Fruit fly (Drosophila melanogaster) whole organism, prepupa: ENCODE results near the gene Acam.

Experiments
- Blimp-1 ChIP-seq: fragments of 200-800 bp; sonication (Bioruptor generic); optimal IDR thresholded peaks from 3 replicates; lab custom pipeline; 2017; ENCODE audit warnings: missing biosample characterization, missing genetic modification characterization, mild to moderate bottlenecking, moderate library complexity, missing genetic modification reagents
- CG10631 ChIP-seq: fragments of 200-800 bp; sonication (Bioruptor generic); optimal IDR thresholded peaks from 2 replicates; lab custom pipeline; 2016; ENCODE audit warnings: missing biosample characterization, missing genetic modification characterization
- CG11294 ChIP-seq: fragments of 200-800 bp; sonication (Bioruptor generic); IDR thresholded peaks from 2 replicates; pipeline ENCODE4 v1.3.6; 2022; ENCODE audit warnings: missing biosample characterization, missing genetic modification characterization
- CG11902 ChIP-seq: fragments of 200-800 bp; sonication (Bioruptor generic); optimal IDR thresholded peaks from 3 replicates; lab custom pipeline; 2016; ENCODE audit warnings: missing biosample characterization, missing genetic modification characterization
- CG15336 ChIP-seq: fragments of 200-800 bp; sonication (Bioruptor generic); IDR thresholded peaks from 2 replicates; pipeline ENCODE4 v1.3.6; 2022; ENCODE audit warnings: missing biosample characterization, missing genetic modification characterization
- CG1621 ChIP-seq: fragments of 200-800 bp; sonication (Bioruptor generic); optimal IDR thresholded peaks from 3 replicates; lab custom pipeline; 2018; ENCODE audit warnings: missing biosample characterization, mild to moderate bottlenecking, missing genetic modification characterization
- CG16779 ChIP-seq: fragments of 200-800 bp; sonication (Bioruptor generic); optimal IDR thresholded peaks from 3 replicates; lab custom pipeline; 2017; ENCODE audit warnings: missing biosample characterization, mild to moderate bottlenecking, missing genetic modification characterization
- CG31627 ChIP-seq: fragments of 200-800 bp; sonication (Bioruptor generic); optimal IDR thresholded peaks from 3 replicates; lab custom pipeline; 2016; ENCODE audit warnings: missing biosample characterization, missing genetic modification characterization
- CG32006 ChIP-seq: fragments of 200-800 bp; sonication (Bioruptor generic); optimal IDR thresholded peaks from 3 replicates; lab custom pipeline; 2017; ENCODE audit warnings: missing biosample characterization, mild to moderate bottlenecking, missing genetic modification characterization
- CG34406 ChIP-seq: fragments of 200-800 bp; sonication (Bioruptor generic); optimal IDR thresholded peaks from 3 replicates; lab custom pipeline; 2016; ENCODE audit warnings: missing biosample characterization, missing genetic modification characterization
- CG3919 ChIP-seq: fragments of 200-800 bp; sonication (Bioruptor generic); optimal IDR thresholded peaks from 3 replicates; lab custom pipeline; 2016; ENCODE audit warnings: missing biosample characterization, missing genetic modification characterization
- CG4318 ChIP-seq: fragments of 200-800 bp; sonication (Bioruptor generic); optimal IDR thresholded peaks from 3 replicates; lab custom pipeline; 2017; ENCODE audit warnings: missing biosample characterization, mild to moderate bottlenecking, missing genetic modification characterization
- CG6163 ChIP-seq: fragments of 200-800 bp; sonication (Bioruptor generic); IDR thresholded peaks from 3 replicates; pipeline ENCODE4 v1.3.6; 2022; ENCODE audit warnings: missing biosample characterization, missing genetic modification characterization
- CG6792 ChIP-seq: fragments of 200-800 bp; sonication (Bioruptor generic); optimal IDR thresholded peaks from 3 replicates; lab custom pipeline; 2016; ENCODE audit warnings: missing biosample characterization, missing genetic modification characterization
- CG6808 ChIP-seq: fragments of 200-800 bp; sonication (Bioruptor generic); optimal IDR thresholded peaks from 3 replicates; lab custom pipeline; 2017; ENCODE audit warnings: missing biosample characterization, missing genetic modification characterization, mild to moderate bottlenecking, moderate library complexity, missing genetic modification reagents
- CG7368 ChIP-seq: fragments of 200-800 bp; sonication (Bioruptor generic); optimal IDR thresholded peaks from 3 replicates; lab custom pipeline; 2016; ENCODE audit warnings: missing biosample characterization, missing genetic modification characterization
- CG8119 ChIP-seq: fragments of 200-800 bp; sonication (Bioruptor generic); IDR thresholded peaks from 3 replicates; pipeline ENCODE4 v1.3.6; 2022; ENCODE audit warnings: missing biosample characterization, missing genetic modification characterization
- CG8319 ChIP-seq: fragments of 200-800 bp; sonication (Bioruptor generic); optimal IDR thresholded peaks from 3 replicates; lab custom pipeline; 2016; ENCODE audit warnings: missing biosample characterization, missing genetic modification characterization
- CG9139 ChIP-seq: fragments of 200-800 bp; sonication (Bioruptor generic); optimal IDR thresholded peaks from 3 replicates; lab custom pipeline; 2017; ENCODE audit warnings: missing biosample characterization, mild to moderate bottlenecking, missing genetic modification characterization
- Eip78C ChIP-seq: fragments of 200-800 bp; sonication (Bioruptor generic); peaks from one replicate; lab custom pipeline; 2016; ENCODE audit warnings: missing biosample characterization, missing genetic modification characterization
- Eip93F ChIP-seq: fragments of 200-800 bp; sonication (Bioruptor generic); optimal IDR thresholded peaks from 2 replicates; lab custom pipeline; 2016; ENCODE audit warnings: missing biosample characterization, mild to moderate bottlenecking, missing genetic modification characterization
- Ets21C ChIP-seq: fragments of 200-800 bp; sonication (Bioruptor generic); optimal IDR thresholded peaks from 3 replicates; lab custom pipeline; 2016; ENCODE audit warnings: missing biosample characterization, missing genetic modification characterization
- Gug ChIP-seq: fragments of 200-800 bp; sonication (Bioruptor generic); IDR thresholded peaks from 2 replicates; pipeline ENCODE4 v1.3.6; 2022; ENCODE audit warnings: missing biosample characterization, missing genetic modification characterization
- Hr39 ChIP-seq: fragments of 200-800 bp; sonication (Bioruptor generic); optimal IDR thresholded peaks from 2 replicates; lab custom pipeline; 2016; ENCODE audit warnings: missing biosample characterization, missing genetic modification characterization
- Hr4 ChIP-seq: fragments of 200-800 bp; sonication (Bioruptor generic); optimal IDR thresholded peaks from 3 replicates; lab custom pipeline; 2016; ENCODE audit warnings: missing biosample characterization, missing genetic modification characterization
- Met ChIP-seq: fragments of 200-800 bp; sonication (Bioruptor generic); optimal IDR thresholded peaks from 3 replicates; lab custom pipeline; 2016; ENCODE audit warnings: missing biosample characterization, missing genetic modification characterization
- OdsH ChIP-seq: fragments of 200-800 bp; sonication (Bioruptor generic); optimal IDR thresholded peaks from 3 replicates; lab custom pipeline; 2016; ENCODE audit warnings: missing biosample characterization, missing genetic modification characterization
- Smox ChIP-seq: fragments of 200-800 bp; sonication (Bioruptor generic); optimal IDR thresholded peaks from 3 replicates; lab custom pipeline; 2016; ENCODE audit warnings: missing biosample characterization, missing genetic modification characterization
- Sox102F ChIP-seq: fragments of 200-800 bp; sonication (Bioruptor generic); optimal IDR thresholded peaks from 2 replicates; lab custom pipeline; 2016; ENCODE audit warnings: missing biosample characterization, mild to moderate bottlenecking, missing genetic modification characterization
- Sox15 ChIP-seq: fragments of 200-800 bp; sonication (Bioruptor generic); optimal IDR thresholded peaks from 3 replicates; lab custom pipeline; 2016; ENCODE audit warnings: missing biosample characterization, missing genetic modification characterization
- achi ChIP-seq: fragments of 200-800 bp; sonication (Bioruptor generic); optimal IDR thresholded peaks from 3 replicates; lab custom pipeline; 2016; ENCODE audit warnings: missing biosample characterization, missing genetic modification characterization
- dac ChIP-seq: fragments of 200-800 bp; sonication (Bioruptor generic); optimal IDR thresholded peaks from 2 replicates; lab custom pipeline; 2017; ENCODE audit warnings: missing biosample characterization, mild to moderate bottlenecking, missing genetic modification characterization
- dsx ChIP-seq: fragments of 200-800 bp; optimal IDR thresholded peaks from 3 replicates; lab custom pipeline; 2019; ENCODE audit warnings: missing biosample characterization, mild to moderate bottlenecking, missing genetic modification characterization, moderate library complexity; ENCODE audit not compliant: poor library complexity, severe bottlenecking
- eg ChIP-seq: fragments of 200-800 bp; sonication (Bioruptor generic); IDR thresholded peaks from 3 replicates; pipeline ENCODE4 v1.3.6; 2022; ENCODE audit warnings: missing biosample characterization, missing genetic modification characterization
- fd59A ChIP-seq: fragments of 200-800 bp; sonication (Bioruptor generic); optimal IDR thresholded peaks from 2 replicates; lab custom pipeline; 2017; ENCODE audit warnings: missing biosample characterization, mild to moderate bottlenecking, missing genetic modification characterization, missing genetic modification reagents
- fd85E ChIP-seq: fragments of 200-800 bp; sonication (Bioruptor generic); optimal IDR thresholded peaks from 3 replicates; lab custom pipeline; 2016; ENCODE audit warnings: missing biosample characterization, missing genetic modification characterization
- fkh ChIP-seq: fragments of 200-800 bp; sonication (Bioruptor generic); optimal IDR thresholded peaks from 3 replicates; lab custom pipeline; 2017; ENCODE audit warnings: missing biosample characterization, mild to moderate bottlenecking, missing genetic modification characterization, moderate library complexity
- net ChIP-seq: fragments of 200-800 bp; sonication (Bioruptor generic); optimal IDR thresholded peaks from 3 replicates; lab custom pipeline; 2016; ENCODE audit warnings: missing biosample characterization, missing genetic modification characterization
- ss ChIP-seq, 2 experiments: fragments of 200-800 bp; sonication (Bioruptor generic); optimal IDR thresholded peaks; 2 replicates in 1 of 2; 3 replicates in 1 of 2; lab custom pipeline; 2017 to 2018; ENCODE audit warnings: mild to moderate bottlenecking in 2 of 2, missing biosample characterization in 2 of 2, missing genetic modification characterization in 2 of 2, moderate library complexity in 1 of 2

Gene Acam

DNA sequence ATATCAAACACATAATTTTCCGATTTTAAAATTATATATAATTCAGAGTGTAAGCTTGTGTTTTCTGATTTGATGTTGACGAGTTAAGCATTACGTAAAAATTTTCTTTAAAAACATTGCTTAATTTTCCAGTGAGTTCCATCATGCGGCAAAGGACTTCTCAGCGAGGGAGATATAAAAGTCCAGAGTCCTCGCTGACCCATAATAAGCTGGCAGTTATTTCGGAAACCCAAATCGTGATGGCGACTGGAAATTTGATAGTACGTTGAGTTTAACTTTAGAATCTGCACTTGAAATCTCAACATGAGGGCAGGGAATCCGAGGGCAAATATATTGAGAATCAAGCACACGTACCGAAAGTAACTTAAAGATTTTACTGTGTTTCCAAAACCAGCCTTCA is 36.4 kb upstream of the Acam start, which contains the start of the genes CG17197 and CG17198:
TSS of gene CG17197 (minus strand) at position 101 of the 400 bp plus-strand sequence.
TSS of gene CG17198 (minus strand) at position 101 of the 400 bp plus-strand sequence.
- no peak for TF ChIP-seq CG11902 (GFP tag; lab: Kevin White, UChicago)
- TF ChIP-seq CG6792 (GFP tag; lab: Kevin White, UChicago): no peak
- no peak for TF ChIP-seq Eip78C (GFP tag; lab: Kevin White, UChicago)
- no peak for TF ChIP-seq CG32006 (GFP tag; lab: Kevin White, UChicago)
- no peak for TF ChIP-seq CG3919 (GFP tag; lab: Kevin White, UChicago)
- TF ChIP-seq CG10631: no peak
- no peak for TF ChIP-seq Sox15
- no peak for TF ChIP-seq eg (GFP tag; lab: Robert Waterston, UW)
- no peak for TF ChIP-seq fd85E (GFP tag; lab: Kevin White, UChicago)
- TF ChIP-seq Hr4: no peak
- no peak for TF ChIP-seq CG9139 (GFP tag; lab: Kevin White, UChicago)

- TF ChIP-seq Smox (no peak), achi (GFP tag; lab: Kevin White, UChicago) (no peak), Blimp-1 (no peak), Gug (GFP tag; lab: Robert Waterston, UW) (no peak), CG8319 (GFP tag; lab: Kevin White, UChicago) (no peak), CG1621 (tag; lab: Kevin White, UChicago) (no peak), Sox102F (GFP tag; lab: Kevin White, UChicago) (no peak), CG15336 (GFP tag; lab: Robert Waterston, UW) (no peak), ss (GFP tag; optimal IDR thresholded peaks at IDR 0.05; lab: Kevin White, UChicago) (no peak), CG11902 (GFP tag; lab: Kevin White, UChicago) (no peak), Hr39 (GFP tag; lab: Kevin White, UChicago) (no peak)
These were observed 35.6 kb upstream of the Acam start, which contains the start of gene CG17196 for dm6 chr3R:25776137-25776536. Gene CG17196, minus strand, starts transcription at chr3R:25776237.

DNA sequence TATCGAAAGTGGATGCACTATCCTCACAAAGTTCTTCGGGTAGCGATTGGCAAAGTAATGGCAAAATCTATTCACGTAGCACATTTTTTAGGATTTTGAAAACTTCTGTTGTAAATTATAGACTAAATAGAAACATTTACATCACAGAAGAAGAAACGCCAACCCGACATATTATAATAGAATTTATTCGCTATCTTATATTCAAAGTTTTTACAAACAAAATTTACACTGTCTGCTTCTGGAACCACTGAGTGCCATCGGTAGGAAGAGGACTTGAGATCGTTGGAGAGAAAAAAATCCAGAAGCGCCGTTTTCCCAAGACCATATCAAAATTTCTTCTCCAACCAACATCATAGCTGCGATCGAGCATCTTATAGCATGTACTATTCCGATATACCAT is 34.6 kb upstream of the Acam start, which contains the start of gene CG17195:
TSS of gene CG17195 (minus strand) at position 101 of the 400 bp plus-strand sequence.
- no peak for TF ChIP-seq Smox

- TF ChIP-seq CG31627 (GFP tag; lab: Kevin White, UChicago): no peak
- TF ChIP-seq CG8119 (GFP tag; lab: Robert Waterston, UW): no peak
- TF ChIP-seq Sox15: no peak
- TF ChIP-seq net (GFP tag; lab: Kevin White, UChicago): no peak
- no peak for TF ChIP-seq fkh (GFP tag; lab: Kevin White, UChicago)
These were observed 33.5 kb upstream of the Acam start, which contains the start of gene CG4956 for dm6 chr3R:25778205-25778604. Gene CG4956, minus strand, starts transcription at chr3R:25778305.

- TF ChIP-seq Hr39 (GFP tag; lab: Kevin White, UChicago): no peak
- no peak for TF ChIP-seq Hr4
- no peak for TF ChIP-seq dsx (GFP tag; lab: Kevin White, UChicago)
- TF ChIP-seq dac (GFP tag; lab: Kevin White, UChicago): no peak
- no peak for TF ChIP-seq CG16779 (tag; lab: Kevin White, UChicago)
- no peak for TF ChIP-seq CG4318 (GFP tag; lab: Kevin White, UChicago)
- no peak for TF ChIP-seq fd85E (GFP tag; lab: Kevin White, UChicago)
- no peak for TF ChIP-seq OdsH
- TF ChIP-seq achi (GFP tag; lab: Kevin White, UChicago): no peak
- no peak for TF ChIP-seq CG7368 (GFP tag; lab: Kevin White, UChicago)
- no peak for TF ChIP-seq CG34406 (GFP tag; lab: Kevin White, UChicago)
- no peak for TF ChIP-seq ss (GFP tag; optimal IDR thresholded peaks at IDR 0.05; lab: Kevin White, UChicago)
- no peak for TF ChIP-seq fd59A (GFP tag; lab: Kevin White, UChicago)
- TF ChIP-seq Ets21C: no peak
- no peak for TF ChIP-seq CG11294 (GFP tag; lab: Robert Waterston, UW)
- TF ChIP-seq CG6163: no peak
- TF ChIP-seq CG6808 (GFP tag; lab: Kevin White, UChicago): no peak
- no peak for TF ChIP-seq Eip93F (GFP tag; lab: Kevin White, UChicago)
- no peak for TF ChIP-seq CG10631
- TF ChIP-seq Met (GFP tag; lab: Kevin White, UChicago): no peak
- TF ChIP-seq, all 60 proteins: peak for 0
These were observed 28.8 kb upstream of the Acam start for dm6 chr3R:25782855-25783424.
